Worm (Caenorhabditis elegans) whole organism, L3 larva: Measurements from ENCODE around the gene C55A6.10.

Experiments used
- R02D3.7 ChIP-seq: fragments of 150-350 bp; optimal IDR thresholded peaks from 2 replicates; lab custom pipeline; 2014; ENCODE audit warnings: missing biosample characterization, missing genetic modification characterization
- ZK546.5 ChIP-seq: sonication (generic microtip); optimal IDR thresholded peaks from 2 replicates; lab custom pipeline; 2017; ENCODE audit warnings: missing biosample characterization, missing genetic modification characterization
- aly-2 ChIP-seq: fragments of 150-350 bp; optimal IDR thresholded peaks from 2 replicates; lab custom pipeline; 2014; ENCODE audit warnings: missing biosample characterization, missing genetic modification characterization
- ama-1 ChIP-seq: fragments of 150-350 bp; optimal IDR thresholded peaks from 2 replicates; lab custom pipeline; 2018
- ceh-28 ChIP-seq: fragments of 150-350 bp; optimal IDR thresholded peaks from 2 replicates; lab custom pipeline; 2014; ENCODE audit warnings: missing biosample characterization, missing genetic modification reagents, missing genetic modification characterization
- ceh-9 ChIP-seq: sonication (generic microtip); optimal IDR thresholded peaks from 2 replicates; lab custom pipeline; 2018; ENCODE audit warnings: missing biosample characterization, missing genetic modification characterization
- egl-27 ChIP-seq: sonication (generic microtip); optimal IDR thresholded peaks from 4 replicates; lab custom pipeline; 2017; ENCODE audit warnings: missing biosample characterization, missing genetic modification reagents, missing genetic modification characterization
- egl-5 ChIP-seq: fragments of 150-350 bp; optimal IDR thresholded peaks from 2 replicates; lab custom pipeline; 2017; ENCODE audit warnings: missing biosample characterization, missing genetic modification reagents, missing genetic modification characterization, inconsistent platforms
- elt-1 ChIP-seq: fragments of 150-350 bp; optimal IDR thresholded peaks from 2 replicates; lab custom pipeline; 2014; ENCODE audit warnings: missing biosample characterization, missing genetic modification characterization
- elt-3 ChIP-seq, 3 experiments: fragments of 150-350 bp in 1 of 3; sonication (generic microtip) in 2 of 3; optimal IDR thresholded peaks; 2 replicates in 2 of 3; 4 replicates in 1 of 3; lab custom pipeline; 2014 to 2017; ENCODE audit warnings: missing biosample characterization in 3 of 3, missing genetic modification characterization in 3 of 3
- eor-1 ChIP-seq, 2 experiments: fragments of 150-350 bp; optimal IDR thresholded peaks; 2 replicates each; lab custom pipeline; 2014 to 2018; ENCODE audit warnings: missing biosample characterization in 2 of 2, missing genetic modification characterization in 2 of 2
- fkh-10 ChIP-seq: sonication (generic microtip); optimal IDR thresholded peaks from 2 replicates; lab custom pipeline; 2017; ENCODE audit warnings: missing biosample characterization, missing genetic modification reagents, missing genetic modification characterization
- fkh-2 ChIP-seq: fragments of 150-350 bp; optimal IDR thresholded peaks from 2 replicates; lab custom pipeline; 2014; ENCODE audit warnings: missing biosample characterization, missing genetic modification reagents, missing genetic modification characterization
- hmg-11 ChIP-seq: sonication (generic microtip); optimal IDR thresholded peaks from 2 replicates; lab custom pipeline; 2016; ENCODE audit warnings: missing genetic modification characterization, missing compliant biosample characterization
- jun-1 ChIP-seq: fragments of 150-350 bp; optimal IDR thresholded peaks from 2 replicates; lab custom pipeline; 2014; ENCODE audit warnings: missing biosample characterization, missing genetic modification reagents, missing genetic modification characterization
- lin-15B ChIP-seq: fragments of 150-350 bp; optimal IDR thresholded peaks from 2 replicates; lab custom pipeline; 2014; ENCODE audit warnings: missing biosample characterization, missing genetic modification characterization
- lin-39 ChIP-seq: fragments of 150-350 bp; optimal IDR thresholded peaks from 2 replicates; lab custom pipeline; 2018; ENCODE audit warnings: missing biosample characterization, missing genetic modification reagents, missing genetic modification characterization
- lsy-12 ChIP-seq: sonication (generic microtip); optimal IDR thresholded peaks from 2 replicates; lab custom pipeline; 2016; ENCODE audit warnings: mild to moderate bottlenecking, missing genetic modification characterization, missing compliant biosample characterization
- mdl-1 ChIP-seq: fragments of 150-350 bp; optimal IDR thresholded peaks from 2 replicates; lab custom pipeline; 2014; ENCODE audit warnings: missing biosample characterization, missing genetic modification characterization
- mml-1 ChIP-seq: fragments of 150-350 bp; sonication (generic microtip); optimal IDR thresholded peaks from 3 replicates; lab custom pipeline; 2014; ENCODE audit warnings: missing biosample characterization, missing genetic modification characterization
- nfya-1 ChIP-seq: sonication (generic microtip); optimal IDR thresholded peaks from 2 replicates; lab custom pipeline; 2017; ENCODE audit warnings: missing genetic modification characterization, mild to moderate bottlenecking, missing compliant biosample characterization, antibody characterized with exemption, moderate library complexity; ENCODE audit not compliant: insufficient read depth
- nhr-11 ChIP-seq: fragments of 150-350 bp; optimal IDR thresholded peaks from 2 replicates; lab custom pipeline; 2014; ENCODE audit warnings: missing biosample characterization, missing genetic modification characterization
- nhr-12 ChIP-seq: fragments of 150-350 bp; optimal IDR thresholded peaks from 2 replicates; lab custom pipeline; 2014; ENCODE audit warnings: missing biosample characterization, missing genetic modification characterization
- nhr-23 ChIP-seq: fragments of 150-350 bp; optimal IDR thresholded peaks from 2 replicates; lab custom pipeline; 2014; ENCODE audit warnings: missing biosample characterization, missing genetic modification reagents, missing genetic modification characterization
- nhr-237 ChIP-seq: fragments of 150-350 bp; optimal IDR thresholded peaks from 2 replicates; lab custom pipeline; 2014; ENCODE audit warnings: missing biosample characterization, missing genetic modification characterization
- nhr-25 ChIP-seq: sonication (generic microtip); optimal IDR thresholded peaks from 2 replicates; lab custom pipeline; 2017; ENCODE audit warnings: missing biosample characterization, missing genetic modification characterization
- nhr-43 ChIP-seq: sonication (generic microtip); optimal IDR thresholded peaks from 2 replicates; lab custom pipeline; 2016; ENCODE audit warnings: mild to moderate bottlenecking, missing genetic modification characterization, missing compliant biosample characterization; ENCODE audit not compliant: poor library complexity, severe bottlenecking
- nhr-67 ChIP-seq: fragments of 150-350 bp; optimal IDR thresholded peaks from 2 replicates; lab custom pipeline; 2014; ENCODE audit warnings: missing biosample characterization, missing genetic modification characterization
- nhr-76 ChIP-seq: fragments of 150-350 bp; sonication (generic microtip); optimal IDR thresholded peaks from 5 replicates; lab custom pipeline; 2014; ENCODE audit warnings: missing biosample characterization, missing genetic modification characterization
- nhr-77 ChIP-seq: fragments of 150-350 bp; optimal IDR thresholded peaks from 2 replicates; lab custom pipeline; 2014; ENCODE audit warnings: missing biosample characterization, missing genetic modification characterization
- pha-4 ChIP-seq: fragments of 150-350 bp; optimal IDR thresholded peaks from 2 replicates; lab custom pipeline; 2014; ENCODE audit warnings: missing biosample characterization, missing genetic modification reagents, missing genetic modification characterization
- pqm-1 ChIP-seq: fragments of 150-350 bp; optimal IDR thresholded peaks from 2 replicates; lab custom pipeline; 2017; ENCODE audit warnings: missing biosample characterization, missing genetic modification characterization, inconsistent platforms
- skn-1 ChIP-seq: fragments of 150-350 bp; optimal IDR thresholded peaks from 2 replicates; lab custom pipeline; 2014; ENCODE audit warnings: missing biosample characterization, missing genetic modification characterization
- snpc-4 ChIP-seq: fragments of 150-350 bp; optimal IDR thresholded peaks from 2 replicates; lab custom pipeline; 2014; ENCODE audit warnings: missing biosample characterization, missing genetic modification characterization
- tbx-2 ChIP-seq: sonication (generic microtip); optimal IDR thresholded peaks from 2 replicates; lab custom pipeline; 2016; ENCODE audit warnings: mild to moderate bottlenecking, missing genetic modification characterization, missing compliant biosample characterization
- ztf-11 ChIP-seq: fragments of 150-350 bp; optimal IDR thresholded peaks from 2 replicates; lab custom pipeline; 2014; ENCODE audit warnings: missing biosample characterization, missing genetic modification characterization
- ztf-4 ChIP-seq: fragments of 150-350 bp; optimal IDR thresholded peaks from 2 replicates; lab custom pipeline; 2014; ENCODE audit warnings: missing biosample characterization, missing genetic modification characterization

The C55A6.10 gene

DNA sequence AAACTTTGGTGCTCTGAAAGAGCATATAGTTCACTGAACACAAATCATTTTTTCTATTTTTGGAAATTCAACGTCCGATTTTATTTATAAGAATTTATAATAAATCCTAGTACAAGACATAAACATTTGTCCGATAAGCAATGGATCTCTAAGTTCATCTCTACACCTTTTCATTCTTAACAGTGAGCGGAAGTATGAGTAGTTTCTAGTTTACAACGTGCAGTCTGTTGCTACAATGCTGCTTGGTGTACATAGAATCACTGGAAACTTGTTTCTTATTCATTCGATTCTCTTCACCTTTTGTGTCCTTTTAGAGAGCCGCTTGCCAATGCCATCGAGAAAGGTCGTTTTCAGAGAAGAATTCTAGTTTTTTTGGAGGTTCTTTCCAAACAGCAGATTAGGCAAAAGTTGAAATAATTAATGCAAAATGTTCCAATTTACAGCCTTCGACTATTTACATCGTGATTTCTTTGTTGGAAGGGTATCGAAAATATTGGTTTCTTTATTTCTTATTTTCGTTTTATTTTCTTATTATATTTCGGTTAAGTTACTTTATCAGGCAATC, 21.9 kb downstream of the C55A6.10 start:
- TF ChIP-seq egl-27 (tag; lab: Kevin White, UChicago) = no peak
- no peak for TF ChIP-seq ceh-28
- no peak for TF ChIP-seq ama-1 (lab: Kevin White, UChicago)
- no peak for TF ChIP-seq nhr-11
- TF ChIP-seq lsy-12 = no peak
- TF ChIP-seq nhr-25 (tag; lab: Kevin White, UChicago) = peak; percentile 65

DNA sequence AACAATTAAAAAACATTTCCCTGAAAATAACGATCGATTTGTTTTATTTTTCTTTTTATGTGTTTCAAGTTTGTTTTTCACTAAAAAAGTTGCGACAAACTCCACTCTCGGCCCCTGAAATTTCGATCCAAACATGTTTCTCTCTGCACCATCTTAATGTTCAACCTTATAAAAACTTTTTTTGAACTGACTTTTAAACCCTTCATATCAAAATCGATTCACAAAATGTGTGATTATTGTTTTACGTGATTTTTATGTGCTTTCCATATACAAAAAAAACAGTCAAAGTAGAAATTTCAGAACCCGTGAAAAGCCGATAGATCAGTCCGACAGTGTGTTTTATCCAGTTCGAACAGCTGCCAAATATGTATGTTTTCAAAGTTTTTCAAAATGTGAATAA, 22.4 kb downstream of the C55A6.10 start, which contains the start of gene ccch-1:
Gene ccch-1 (plus strand): TSS at position 301 of the 400 bp plus-strand sequence.
- TF ChIP-seq fkh-10 (GFP tag; lab: Kevin White, UChicago) = no peak
- TF ChIP-seq, all 47 proteins: peak for 0

DNA sequence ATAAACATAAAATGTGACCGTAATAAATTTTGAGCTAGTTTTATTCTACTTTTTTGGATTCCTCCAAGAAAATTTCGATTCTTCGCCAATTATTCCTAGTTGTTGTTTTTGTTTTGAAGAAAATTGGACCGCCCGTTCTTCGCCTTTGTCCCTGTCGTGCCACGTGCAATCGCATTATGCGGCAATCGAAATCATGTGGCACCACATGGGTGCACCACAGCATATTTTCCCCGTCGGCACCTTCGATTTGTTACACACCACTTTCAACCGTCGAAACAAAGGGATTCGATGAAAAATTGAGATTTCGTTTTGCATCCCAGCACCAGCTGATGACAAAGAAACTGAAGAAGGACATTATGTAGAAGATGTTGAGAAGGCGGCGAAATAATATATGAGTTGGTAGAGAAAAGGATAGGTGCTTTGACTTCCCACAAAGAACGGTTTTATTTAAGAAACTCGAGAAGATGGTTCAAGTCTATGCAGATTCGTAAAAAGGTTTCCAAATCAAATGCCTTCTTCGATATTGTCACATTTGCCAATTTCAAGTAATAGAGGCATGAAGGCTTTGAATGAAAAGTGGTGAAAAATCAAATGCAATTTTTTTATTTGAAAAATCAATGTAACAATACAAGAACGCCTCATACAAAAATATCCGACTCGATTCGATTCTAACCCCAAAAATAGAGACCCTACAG, 23.6 kb downstream of the C55A6.10 start:
- TF ChIP-seq lin-15B (tag; lab: Kevin White, UChicago) (no peak), nhr-25 (tag; lab: Kevin White, UChicago) (peak; percentile 0), nhr-12 (tag; lab: Kevin White, UChicago) (no peak), ZK546.5 (tag; lab: Kevin White, UChicago) (no peak)

- TF ChIP-seq pha-4 (tag; lab: Kevin White, UChicago) (peak; percentile 99), nhr-76 (no peak)
Measured at ce11 chrV:11529541-11529940, 24.4 kb downstream of the C55A6.10 start.

DNA sequence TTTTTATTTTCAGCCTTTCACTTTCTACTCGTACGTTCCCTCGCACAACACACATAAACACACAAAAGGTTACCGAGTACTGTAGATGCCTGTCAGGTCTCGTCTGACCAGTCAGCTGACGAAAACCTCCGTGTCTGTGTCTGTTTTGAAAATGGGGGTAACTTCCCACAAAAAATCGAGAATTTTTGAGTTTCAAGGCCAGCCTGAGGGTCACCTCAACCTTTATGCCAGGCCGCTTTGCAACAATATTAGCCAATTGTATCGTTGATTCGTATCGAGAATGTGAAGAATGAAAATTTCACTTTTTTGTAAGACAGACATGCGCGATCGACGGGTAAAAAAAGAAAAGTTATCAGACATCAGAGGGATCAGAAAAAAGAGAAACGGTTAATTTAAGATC, 26.0 kb downstream of the C55A6.10 start:
- TF ChIP-seq pha-4 (tag; lab: Kevin White, UChicago) (peak; percentile 48), nfya-1 (tag; lab: Kevin White, UChicago) (peak; percentile 1), nhr-77 (tag; lab: Kevin White, UChicago) (no peak), nhr-23 (tag; lab: Kevin White, UChicago) (peak; percentile 66), mml-1 (tag; lab: Kevin White, UChicago) (no peak), elt-1 (peak; percentile 29), eor-1 (tag; optimal IDR thresholded peaks at IDR 0.05; lab: Kevin White, UChicago) (no peak), tbx-2 (peak; percentile 1), nhr-25 (tag; lab: Kevin White, UChicago) (peak; percentile 97), R02D3.7 (peak; percentile 6), nhr-43 (tag; lab: Kevin White, UChicago) (peak; percentile 10)
- TF ChIP-seq, all 47 proteins: peak for 8

ce11 chrV:11531831-11532534, 26.8 kb downstream of the C55A6.10 start:
- TF ChIP-seq egl-27 (tag; lab: Kevin White, UChicago) (peak; percentile 85), nhr-23 (tag; lab: Kevin White, UChicago) (peak; percentile 28), pqm-1 (tag; lab: Kevin White, UChicago) (peak; percentile 81), nhr-12 (tag; lab: Kevin White, UChicago) (no peak), snpc-4 (tag; lab: Kevin White, UChicago) (peak; percentile 36), elt-1 (peak; percentile 58), ceh-9 (tag; lab: Kevin White, UChicago) (no peak), nfya-1 (tag; lab: Kevin White, UChicago) (peak; percentile 52), ztf-11 (tag; lab: Kevin White, UChicago) (no peak), nhr-237 (tag; lab: Kevin White, UChicago) (no peak), lin-39 (peak; percentile 42), nhr-11 (no peak), hmg-11 (tag; lab: Kevin White, UChicago) (no peak), egl-5 (tag; lab: Kevin White, UChicago) (peak; percentile 21), nhr-76 (no peak), fkh-2 (no peak), elt-3 (tag; optimal IDR thresholded peaks at IDR 0.05; lab: Kevin White, UChicago) (peak in 1 of 3 experiments; percentile 43), lin-15B (tag; lab: Kevin White, UChicago) (no peak), jun-1 (tag; lab: Kevin White, UChicago) (peak; percentile 82), ama-1 (lab: Kevin White, UChicago) (no peak), tbx-2 (peak; percentile 54), mdl-1 (tag; lab: Kevin White, UChicago) (peak; percentile 77), ceh-28 (peak; percentile 35), ZK546.5 (tag; lab: Kevin White, UChicago) (no peak), eor-1 (tag; optimal IDR thresholded peaks at IDR 0.05; lab: Kevin White, UChicago) (no peak), ztf-4 (tag; lab: Kevin White, UChicago) (peak; percentile 18), skn-1 (tag; lab: Kevin White, UChicago) (peak; percentile 73), nhr-67 (no peak), R02D3.7 (no peak), lsy-12 (peak; percentile 58), pha-4 (tag; lab: Kevin White, UChicago) (peak; percentile 96), nhr-25 (tag; lab: Kevin White, UChicago) (peak; percentile 95), aly-2 (tag; lab: Kevin White, UChicago) (no peak)
